Fruit fly (Drosophila melanogaster) whole organism, adult: ENCODE results near the gene Zip88E.

Experiments
- CG11617 ChIP-seq: fragments of 200-800 bp; sonication (Bioruptor generic); optimal IDR thresholded peaks from 2 replicates; lab custom pipeline; 2017; ENCODE audit warnings: mild to moderate bottlenecking, missing biosample characterization, missing genetic modification reagents, missing genetic modification characterization
- CG12768 ChIP-seq: fragments of 200-800 bp; sonication (Bioruptor generic); optimal IDR thresholded peaks from 2 replicates; lab custom pipeline; 2017; ENCODE audit warnings: missing biosample characterization, missing genetic modification characterization, mild to moderate bottlenecking, moderate library complexity, missing genetic modification reagents
- CG14711 ChIP-seq: fragments of 200-800 bp; sonication (Bioruptor generic); optimal IDR thresholded peaks from 2 replicates; lab custom pipeline; 2018; ENCODE audit warnings: missing biosample characterization, mild to moderate bottlenecking, missing genetic modification characterization, moderate library complexity
- CG1620 ChIP-seq: fragments of 200-800 bp; sonication (Bioruptor generic); optimal IDR thresholded peaks from 2 replicates; lab custom pipeline; 2016; ENCODE audit warnings: missing biosample characterization, missing genetic modification characterization
- CG33017 ChIP-seq: fragments of 200-800 bp; sonication (Bioruptor generic); optimal IDR thresholded peaks from 2 replicates; lab custom pipeline; 2018; ENCODE audit warnings: missing biosample characterization, mild to moderate bottlenecking, missing genetic modification characterization, moderate library complexity
- pad ChIP-seq: fragments of 200-800 bp; sonication (Bioruptor generic); optimal IDR thresholded peaks from 3 replicates; lab custom pipeline; 2017; ENCODE audit warnings: missing biosample characterization, missing genetic modification characterization, mild to moderate bottlenecking, moderate library complexity, missing genetic modification reagents
- toe ChIP-seq: fragments of 200-800 bp; sonication (Bioruptor generic); optimal IDR thresholded peaks from 2 replicates; lab custom pipeline; 2016; ENCODE audit warnings: missing biosample characterization, missing genetic modification characterization

dm6 chr3R:15281335-15281963 is 13.0 kb downstream of the Zip88E start:
- TF ChIP-seq pad (GFP tag; lab: Kevin White, UChicago) (no peak), CG33017 (tag; lab: Kevin White, UChicago) (no peak), toe (no peak), CG11617 (GFP tag; lab: Kevin White, UChicago) (no peak), CG1620 (GFP tag; lab: Kevin White, UChicago) (no peak), CG12768 (GFP tag; lab: Kevin White, UChicago) (no peak), CG14711 (no peak)
